Fruit fly (Drosophila melanogaster): Measurements from ENCODE around the gene CG3597.
A peak's percentile ranks its signal among the peaks of the same experiment; 100 is the strongest.

CG3597 gene

dm6 chr2L:2364200-2364754 lies 7.0 kb downstream of the CG3597 start (continued):
- TF ChIP-seq ash1 (GFP tag; optimal IDR thresholded peaks at IDR 0.05): no peak
- TF ChIP-seq al (GFP tag; IDR thresholded peaks at IDR 0.05): no peak
- no peak for TF ChIP-seq CG18764 (GFP tag; optimal IDR thresholded peaks at IDR 0.05)
- no peak for TF ChIP-seq zfh1 (GFP tag; IDR thresholded peaks at IDR 0.05)
- TF ChIP-seq Drgx (GFP tag; IDR thresholded peaks at IDR 0.05): peak; percentile 13; the same call in 1 of the 2 replicates
- no peak for TF ChIP-seq MTF-1 (GFP tag; optimal IDR thresholded peaks at IDR 0.05; ENCODE audit: borderline replicate concordance)
- TF ChIP-seq Lpt (GFP tag; optimal IDR thresholded peaks at IDR 0.05): no peak
- no peak for TF ChIP-seq CG10565 (GFP tag; optimal IDR thresholded peaks at IDR 0.05)
- TF ChIP-seq Xrp1 (GFP tag; IDR thresholded peaks at IDR 0.05): no peak
- no peak for TF ChIP-seq Lim3 (GFP tag; IDR thresholded peaks at IDR 0.05)
- no peak for TF ChIP-seq Max (GFP tag; optimal IDR thresholded peaks at IDR 0.05)
- TF ChIP-seq Stat92E (GFP tag; optimal IDR thresholded peaks at IDR 0.05): no peak
- no peak for TF ChIP-seq pfk (GFP tag; optimal IDR thresholded peaks at IDR 0.05)
- peak; percentile 40; the same call in 1 of the 2 replicates for TF ChIP-seq CG42726 (GFP tag; IDR thresholded peaks at IDR 0.05; ENCODE audit: partially characterized antibody)
- TF ChIP-seq Doc2 (GFP tag; IDR thresholded peaks at IDR 0.05): no peak
- 0 out of 2 replicates have a peak, but pooled peaks have one; percentile 13 for TF ChIP-seq CG14014 (GFP tag; IDR thresholded peaks at IDR 0.05)
- no peak for TF ChIP-seq cato (GFP tag; optimal IDR thresholded peaks at IDR 0.05; ENCODE audit: borderline replicate concordance)
- TF ChIP-seq nerfin-1 (tag; optimal IDR thresholded peaks at IDR 0.05): no peak
- TF ChIP-seq Jarid2 (GFP tag; optimal IDR thresholded peaks at IDR 0.05): peak; percentile 6
- TF ChIP-seq CG8478 (optimal IDR thresholded peaks at IDR 0.05): peak; percentile 95
- TF ChIP-seq zf30C (GFP tag; optimal IDR thresholded peaks at IDR 0.05): no peak
- TF ChIP-seq CG17385 (GFP tag; optimal IDR thresholded peaks at IDR 0.05): no peak
- TF ChIP-seq Side (GFP tag; optimal IDR thresholded peaks at IDR 0.05): no peak
- TF ChIP-seq row (GFP tag; IDR thresholded peaks at IDR 0.05): peak; percentile 82
- no peak for TF ChIP-seq dm (GFP tag; optimal IDR thresholded peaks at IDR 0.05)
- no peak for TF ChIP-seq CG1233 (GFP tag; optimal IDR thresholded peaks at IDR 0.05)
- TF ChIP-seq CG16813 (GFP tag; IDR thresholded peaks at IDR 0.05; ENCODE audit: partially characterized antibody): no peak
- no peak for TF ChIP-seq CG3838 (GFP tag; optimal IDR thresholded peaks at IDR 0.05)
- TF ChIP-seq Atf6 (GFP tag; IDR thresholded peaks at IDR 0.05): no peak
- TF ChIP-seq CG18619 (GFP tag; optimal IDR thresholded peaks at IDR 0.05): no peak
- TF ChIP-seq dati (GFP tag; IDR thresholded peaks at IDR 0.05): no peak
- TF ChIP-seq Camta (GFP tag; optimal IDR thresholded peaks at IDR 0.05): no peak
- no peak for TF ChIP-seq NfI (GFP tag; optimal IDR thresholded peaks at IDR 0.05)
- TF ChIP-seq CG5245 (GFP tag; optimal IDR thresholded peaks at IDR 0.05): no peak
- TF ChIP-seq psq (GFP tag; optimal IDR thresholded peaks at IDR 0.05): no peak
- TF ChIP-seq CG4282 (GFP tag; optimal IDR thresholded peaks at IDR 0.05): peak; percentile 88
- TF ChIP-seq nerfin-2 (GFP tag; IDR thresholded peaks at IDR 0.05; ENCODE audit: partially characterized antibody): peak; percentile 47
- TF ChIP-seq CG15601 (tag; optimal IDR thresholded peaks at IDR 0.05): no peak
- TF ChIP-seq Abd-B (GFP tag; optimal IDR thresholded peaks at IDR 0.05): peak; percentile 22
- no peak for TF ChIP-seq CG14965 (GFP tag; optimal IDR thresholded peaks at IDR 0.05; ENCODE audit: borderline replicate concordance)
- no peak for TF ChIP-seq hbn (GFP tag; IDR thresholded peaks at IDR 0.05; ENCODE audit: partially characterized antibody)
- no peak for TF ChIP-seq CTCF (GFP tag; optimal IDR thresholded peaks at IDR 0.05)
- TF ChIP-seq Hr3 (GFP tag; optimal IDR thresholded peaks at IDR 0.05): no peak
- no peak for TF ChIP-seq crc (GFP tag; optimal IDR thresholded peaks at IDR 0.05)
- TF ChIP-seq CG13287 (GFP tag; IDR thresholded peaks at IDR 0.05; ENCODE audit: partially characterized antibody): peak; percentile 27; the same call in 1 of the 2 replicates
- TF ChIP-seq CG11456 (GFP tag; IDR thresholded peaks at IDR 0.05): no peak
- no peak for TF ChIP-seq gsb (GFP tag; IDR thresholded peaks at IDR 0.05)
- TF ChIP-seq ab (GFP tag; optimal IDR thresholded peaks at IDR 0.05): no peak
- TF ChIP-seq ara (GFP tag; IDR thresholded peaks at IDR 0.05): peak; percentile 43; the same call in 1 of the 2 replicates
- no peak for TF ChIP-seq CG9797 (GFP tag; optimal IDR thresholded peaks at IDR 0.05)
- TF ChIP-seq esg (GFP tag; conservative IDR thresholded peaks at IDR 0.05): peak; percentile 36; the same call in 1 of the 2 replicates
